Fruit fly (Drosophila melanogaster) whole organism, embryonic: ENCODE measurements around the gene sud1.

Experiments
- Awh ChIP-seq: fragments of 200-800 bp; sonication (Bioruptor generic); IDR thresholded peaks from 2 replicates; pipeline ENCODE4, ENCODE4 v1.3.6; 2022; ENCODE audit warnings: missing biosample characterization, missing genetic modification characterization
- BtbVII ChIP-seq: fragments of 200-800 bp; sonication (Bioruptor generic); optimal IDR thresholded peaks from 3 replicates; lab custom pipeline; 2017; ENCODE audit warnings: missing biosample characterization, mild to moderate bottlenecking, missing genetic modification characterization
- CG10431 ChIP-seq: fragments of 200-800 bp; sonication (Bioruptor generic); optimal IDR thresholded peaks from 3 replicates; lab custom pipeline; 2018; ENCODE audit warnings: missing biosample characterization, mild to moderate bottlenecking, missing genetic modification characterization
- CG10654 ChIP-seq: fragments of 200-800 bp; sonication (Bioruptor generic); optimal IDR thresholded peaks from 2 replicates; lab custom pipeline; 2016; ENCODE audit warnings: missing biosample characterization, missing genetic modification characterization
- CG11504 ChIP-seq: fragments of 200-800 bp; sonication (Bioruptor generic); optimal IDR thresholded peaks from 3 replicates; lab custom pipeline; 2019; ENCODE audit warnings: missing biosample characterization, mild to moderate bottlenecking, missing genetic modification characterization, moderate library complexity
- CG12219 ChIP-seq: fragments of 200-800 bp; sonication (Bioruptor generic); optimal IDR thresholded peaks from 3 replicates; lab custom pipeline; 2018; ENCODE audit warnings: missing biosample characterization, mild to moderate bottlenecking, missing genetic modification characterization
- CG14441 ChIP-seq: fragments of 200-800 bp; sonication (Bioruptor generic); IDR thresholded peaks from 2 replicates; pipeline ENCODE4 v1.3.6; 2022; ENCODE audit warnings: missing biosample characterization, missing genetic modification characterization
- CG15696 ChIP-seq: fragments of 200-800 bp; sonication (Bioruptor generic); optimal IDR thresholded peaks from 2 replicates; lab custom pipeline; 2019; ENCODE audit warnings: missing biosample characterization, mild to moderate bottlenecking, missing genetic modification characterization, moderate library complexity
- CG1602 ChIP-seq: fragments of 200-800 bp; sonication (Bioruptor generic); optimal IDR thresholded peaks from 3 replicates; lab custom pipeline; 2016; ENCODE audit warnings: missing biosample characterization, missing genetic modification characterization
- CG1647 ChIP-seq: fragments of 200-800 bp; sonication (Bioruptor generic); optimal IDR thresholded peaks from 3 replicates; lab custom pipeline; 2016; ENCODE audit warnings: missing biosample characterization, missing genetic modification characterization
- CG17612 ChIP-seq: fragments of 200-800 bp; sonication (Bioruptor generic); IDR thresholded peaks from 2 replicates; pipeline ENCODE4 v1.3.6; 2022; ENCODE audit warnings: missing biosample characterization, missing genetic modification characterization
- CG2712 ChIP-seq: fragments of 200-800 bp; optimal IDR thresholded peaks from 3 replicates; lab custom pipeline; 2019; ENCODE audit warnings: missing biosample characterization, mild to moderate bottlenecking, missing genetic modification characterization, moderate library complexity
- CG2875 ChIP-seq: fragments of 200-800 bp; sonication (Bioruptor generic); optimal IDR thresholded peaks from 2 replicates; lab custom pipeline; 2017; ENCODE audit warnings: missing biosample characterization, mild to moderate bottlenecking, missing genetic modification characterization, missing genetic modification reagents
- CG31388 ChIP-seq: fragments of 200-800 bp; sonication (Bioruptor generic); optimal IDR thresholded peaks from 2 replicates; lab custom pipeline; 2016; ENCODE audit warnings: missing biosample characterization, missing genetic modification characterization
- CG34224 ChIP-seq: fragments of 200-800 bp; sonication (Bioruptor generic); IDR thresholded peaks from 3 replicates; pipeline ENCODE4 v1.3.6; 2022; ENCODE audit warnings: missing biosample characterization, missing genetic modification characterization; ENCODE audit not compliant: partially characterized antibody
- CG4617 ChIP-seq: fragments of 200-800 bp; sonication (Bioruptor generic); optimal IDR thresholded peaks from 3 replicates; lab custom pipeline; 2016; ENCODE audit warnings: missing biosample characterization, missing genetic modification characterization, borderline replicate concordance
- CG4707 ChIP-seq: fragments of 200-800 bp; sonication (Bioruptor generic); optimal IDR thresholded peaks from 2 replicates; lab custom pipeline; 2018; ENCODE audit warnings: missing biosample characterization, mild to moderate bottlenecking, missing genetic modification characterization, moderate library complexity
- CG5953 ChIP-seq: fragments of 200-800 bp; sonication (Bioruptor generic); IDR thresholded peaks from 2 replicates; pipeline ENCODE4 v1.3.6; 2022; ENCODE audit warnings: missing biosample characterization, missing genetic modification characterization
- CG7987 ChIP-seq: fragments of 200-800 bp; sonication (Bioruptor generic); optimal IDR thresholded peaks from 2 replicates; lab custom pipeline; 2018; ENCODE audit warnings: missing biosample characterization, mild to moderate bottlenecking, missing genetic modification characterization, moderate library complexity
- Fer1 ChIP-seq: fragments of 200-800 bp; sonication (Bioruptor generic); optimal IDR thresholded peaks from 2 replicates; lab custom pipeline; 2017; ENCODE audit warnings: missing biosample characterization, mild to moderate bottlenecking, missing genetic modification characterization
- Hmr ChIP-seq: fragments of 200-800 bp; sonication (Bioruptor generic); optimal IDR thresholded peaks from 3 replicates; lab custom pipeline; 2017; ENCODE audit warnings: mild to moderate bottlenecking, missing biosample characterization, missing genetic modification reagents, missing genetic modification characterization
- MBD-R2 ChIP-seq: fragments of 200-800 bp; sonication (Bioruptor generic); IDR thresholded peaks from 2 replicates; pipeline ENCODE4 v1.3.6; 2022; ENCODE audit warnings: missing biosample characterization, missing genetic modification characterization
- NfI ChIP-seq: fragments of 200-800 bp; sonication (Bioruptor generic); optimal IDR thresholded peaks from 3 replicates; lab custom pipeline; 2018; ENCODE audit warnings: missing biosample characterization, mild to moderate bottlenecking, missing genetic modification characterization, moderate library complexity
- PHDP ChIP-seq: fragments of 200-800 bp; sonication (Bioruptor generic); optimal IDR thresholded peaks from 3 replicates; lab custom pipeline; 2018; ENCODE audit warnings: missing biosample characterization, mild to moderate bottlenecking, missing genetic modification characterization, moderate library complexity
- Ptx1 ChIP-seq: fragments of 200-800 bp; sonication (Bioruptor generic); IDR thresholded peaks from 2 replicates; pipeline ENCODE4 v1.3.6; 2022; ENCODE audit warnings: missing biosample characterization, missing genetic modification characterization
- Rfx ChIP-seq: fragments of 200-800 bp; sonication (Bioruptor generic); IDR thresholded peaks from 2 replicates; pipeline ENCODE4 v1.3.6; 2022; ENCODE audit warnings: missing biosample characterization, missing genetic modification characterization
- Sry-δ ChIP-seq: fragments of 200-800 bp; sonication (Bioruptor generic); optimal IDR thresholded peaks from 2 replicates; lab custom pipeline; 2016; ENCODE audit warnings: missing biosample characterization, missing genetic modification characterization
- Trl ChIP-seq, 3 experiments: fragments of >200 bp in 2 of 3; fragments of 200-800 bp in 1 of 3; sonication (Bioruptor generic) in 1 of 3; optimal IDR thresholded peaks; 2 replicates in 1 of 3; 3 replicates in 2 of 3; lab custom pipeline; 2016 to 2017; ENCODE audit warnings: missing biosample characterization in 1 of 3, missing genetic modification characterization in 1 of 3
- az2 ChIP-seq: fragments of 200-800 bp; sonication (Bioruptor generic); optimal IDR thresholded peaks from 3 replicates; lab custom pipeline; 2016; ENCODE audit warnings: missing biosample characterization, missing genetic modification characterization
- bab2 ChIP-seq: fragments of 200-800 bp; sonication (Bioruptor generic); optimal IDR thresholded peaks from 2 replicates; lab custom pipeline; 2016; ENCODE audit warnings: missing biosample characterization, missing genetic modification characterization
- bcd ChIP-seq: fragments of 200-800 bp; sonication (Bioruptor generic); optimal IDR thresholded peaks from 2 replicates; lab custom pipeline; 2017; ENCODE audit warnings: missing biosample characterization, mild to moderate bottlenecking, missing genetic modification characterization
- chinmo ChIP-seq: fragments of 200-800 bp; sonication (Bioruptor generic); IDR thresholded peaks from 4 replicates; pipeline ENCODE4 v1.3.6; 2022; ENCODE audit warnings: missing biosample characterization, missing genetic modification characterization; ENCODE audit not compliant: partially characterized antibody
- crp ChIP-seq, 2 experiments: fragments of 200-800 bp; sonication (Bioruptor generic); optimal IDR thresholded peaks; 2 replicates in 1 of 2; 3 replicates in 1 of 2; lab custom pipeline; 2017; ENCODE audit warnings: missing biosample characterization in 2 of 2, missing genetic modification characterization in 2 of 2, mild to moderate bottlenecking in 1 of 2, moderate library complexity in 1 of 2
- emc ChIP-seq: fragments of 200-800 bp; sonication (Bioruptor generic); optimal IDR thresholded peaks from 2 replicates; lab custom pipeline; 2016; ENCODE audit warnings: missing biosample characterization, missing genetic modification characterization
- gce ChIP-seq: fragments of 200-800 bp; sonication (Bioruptor generic); IDR thresholded peaks from 3 replicates; pipeline ENCODE4 v1.3.6; 2022; ENCODE audit warnings: missing biosample characterization, missing genetic modification characterization
- ind ChIP-seq: fragments of 200-800 bp; sonication (Bioruptor generic); optimal IDR thresholded peaks from 3 replicates; lab custom pipeline; 2016; ENCODE audit warnings: missing biosample characterization, missing genetic modification characterization
- knrl ChIP-seq: fragments of 200-800 bp; sonication (Bioruptor generic); IDR thresholded peaks from 3 replicates; pipeline ENCODE4 v1.3.6; 2022; ENCODE audit warnings: missing biosample characterization, missing genetic modification characterization; ENCODE audit not compliant: partially characterized antibody
- mld ChIP-seq: fragments of 200-800 bp; sonication (Bioruptor generic); IDR thresholded peaks from 3 replicates; pipeline ENCODE4 v1.3.6; 2022; ENCODE audit warnings: missing biosample characterization, missing genetic modification characterization; ENCODE audit not compliant: partially characterized antibody
- nmo ChIP-seq: fragments of 200-800 bp; sonication (Bioruptor generic); optimal IDR thresholded peaks from 2 replicates; lab custom pipeline; 2018; ENCODE audit warnings: missing biosample characterization, mild to moderate bottlenecking, missing genetic modification characterization, moderate library complexity
- onecut ChIP-seq: fragments of 200-800 bp; sonication (Bioruptor generic); IDR thresholded peaks from 2 replicates; pipeline ENCODE4 v1.3.6; 2022; ENCODE audit warnings: missing biosample characterization, missing genetic modification characterization
- pum ChIP-seq: fragments of 200-800 bp; sonication (Bioruptor generic); optimal IDR thresholded peaks from 2 replicates; lab custom pipeline; 2016; ENCODE audit warnings: missing biosample characterization, missing genetic modification characterization
- ro ChIP-seq: fragments of 200-800 bp; sonication (Bioruptor generic); IDR thresholded peaks from 2 replicates; pipeline ENCODE4 v1.3.6; 2022; ENCODE audit warnings: missing biosample characterization, missing genetic modification characterization
- row ChIP-seq: fragments of 200-800 bp; sonication (Bioruptor generic); IDR thresholded peaks from 3 replicates; pipeline ENCODE4 v1.3.6; 2022; ENCODE audit warnings: missing biosample characterization, missing genetic modification characterization
- sens-2 ChIP-seq: fragments of 200-800 bp; sonication (Bioruptor generic); IDR thresholded peaks from 2 replicates; pipeline ENCODE4 v1.3.6; 2022; ENCODE audit warnings: missing biosample characterization, missing genetic modification characterization
- shn ChIP-seq: fragments of 200-800 bp; sonication (Bioruptor generic); optimal IDR thresholded peaks from 3 replicates; lab custom pipeline; 2016; ENCODE audit warnings: missing biosample characterization, missing genetic modification characterization
- so ChIP-seq: fragments of 200-800 bp; sonication (Bioruptor generic); IDR thresholded peaks from 3 replicates; pipeline ENCODE4 v1.3.6; 2022; ENCODE audit warnings: missing biosample characterization, missing genetic modification characterization
- tap ChIP-seq: fragments of 200-800 bp; optimal IDR thresholded peaks from 3 replicates; lab custom pipeline; 2019; ENCODE audit warnings: missing biosample characterization, mild to moderate bottlenecking, missing genetic modification characterization, moderate library complexity
- tio ChIP-seq: fragments of 200-800 bp; sonication (Bioruptor generic); optimal IDR thresholded peaks from 2 replicates; lab custom pipeline; 2017; ENCODE audit warnings: missing biosample characterization, missing genetic modification characterization, inconsistent platforms
- wor ChIP-seq: fragments of 200-800 bp; sonication (Bioruptor generic); IDR thresholded peaks from 2 replicates; pipeline ENCODE4 v1.3.6; 2022; ENCODE audit warnings: missing biosample characterization, missing genetic modification characterization

sud1 gene

DNA sequence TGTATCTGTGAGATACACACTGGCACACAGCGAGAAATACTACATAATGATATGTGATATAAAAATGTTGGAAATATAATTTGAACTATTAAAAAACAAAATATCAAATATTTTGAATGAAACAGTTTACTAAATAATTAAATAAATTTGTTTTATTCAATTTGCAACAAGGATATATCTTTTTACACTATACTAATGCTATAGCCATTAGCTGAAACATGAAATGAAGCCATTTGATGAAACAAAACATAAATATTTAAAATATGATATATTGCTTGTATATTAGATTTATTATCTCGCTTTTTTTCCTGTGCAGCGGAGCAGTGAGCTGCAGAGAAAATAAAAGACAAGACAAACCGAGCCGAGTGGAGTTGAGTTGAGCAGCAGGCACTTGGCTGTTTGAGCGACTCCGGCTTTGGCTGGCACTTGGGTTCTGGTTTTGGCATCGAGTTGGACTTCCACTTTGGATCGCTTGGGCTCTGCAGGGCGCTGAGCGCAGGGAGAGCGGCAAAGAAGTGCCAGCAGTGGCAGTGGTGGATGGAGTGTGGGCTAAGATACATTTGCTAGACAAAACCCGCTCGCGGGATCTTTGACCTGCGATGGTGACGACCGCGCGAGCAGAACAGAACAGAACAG lies 24.2 kb downstream of the sud1 start (continued):
- TF ChIP-seq Rfx (GFP tag; lab: Robert Waterston, UW) (peak; percentile 54), nmo (GFP tag; lab: Kevin White, UChicago) (peak; percentile 95), mld (no peak), CG31388 (GFP tag; lab: Kevin White, UChicago) (no peak), CG11504 (tag; lab: Kevin White, UChicago) (peak; percentile 90), CG34224 (no peak), Trl (optimal IDR thresholded peaks at IDR 0.05; lab: Kevin White, UChicago) (peak in 1 of 2 experiments; percentile 30), Trl (GFP tag; optimal IDR thresholded peaks at IDR 0.05; lab: Kevin White, UChicago) (no peak), CG12219 (GFP tag; lab: Kevin White, UChicago) (peak; percentile 8), pum (no peak), CG2875 (GFP tag; lab: Kevin White, UChicago) (peak; percentile 45), wor (GFP tag; lab: Robert Waterston, UW) (peak; percentile 47; the same call in 1 of the 2 replicates), ind (GFP tag; lab: Kevin White, UChicago) (peak; percentile 74), BtbVII (GFP tag; lab: Kevin White, UChicago) (peak; percentile 70), PHDP (no peak), onecut (peak; percentile 44), CG1647 (GFP tag; lab: Kevin White, UChicago) (no peak), Ptx1 (GFP tag; lab: Robert Waterston, UW) (peak; percentile 82), bab2 (GFP tag; lab: Kevin White, UChicago) (no peak), emc (GFP tag; lab: Kevin White, UChicago) (no peak), crp (GFP tag; optimal IDR thresholded peaks at IDR 0.05; lab: Kevin White, UChicago) (peak in 1 of 2 experiments; percentile 18), CG15696 (tag; lab: Kevin White, UChicago) (peak; percentile 92), chinmo (peak; percentile 56; the same call in 1 of the 4 replicates), bcd (peak; percentile 80), sens-2 (GFP tag; lab: Robert Waterston, UW) (no peak), az2 (GFP tag; lab: Kevin White, UChicago) (peak; percentile 67), CG4617 (GFP tag; lab: Kevin White, UChicago) (no peak), Awh (GFP tag; lab: Robert Waterston, UW) (peak; percentile 36; the same call in 1 of the 2 replicates), gce (GFP tag; lab: Robert Waterston, UW) (0 out of 3 replicates have a peak, but pooled peaks have one; percentile 7), CG7987 (peak; percentile 36), Hmr (GFP tag; lab: Kevin White, UChicago) (peak; percentile 66), CG1602 (GFP tag; lab: Kevin White, UChicago) (peak; percentile 60), shn (GFP tag; lab: Kevin White, UChicago) (no peak), tio (no peak), so (GFP tag; lab: Robert Waterston, UW) (peak; percentile 60; the same call in 2 of the 3 replicates), CG17612 (GFP tag; lab: Robert Waterston, UW) (no peak), row (GFP tag; lab: Robert Waterston, UW) (peak; percentile 78), Sry-δ (GFP tag; lab: Kevin White, UChicago) (no peak), CG10654 (GFP tag; lab: Kevin White, UChicago) (peak; percentile 62), CG14441 (GFP tag; lab: Robert Waterston, UW) (peak; percentile 62), CG5953 (no peak), CG4707 (GFP tag; lab: Kevin White, UChicago) (no peak), MBD-R2 (GFP tag; lab: Robert Waterston, UW) (no peak; the same call in 1 of the 2 replicates), tap (tag; lab: Kevin White, UChicago) (peak; percentile 81), knrl (no peak), CG2712 (tag; lab: Kevin White, UChicago) (peak; percentile 95), NfI (peak; percentile 40), CG10431 (peak; percentile 45), Fer1 (GFP tag; lab: Kevin White, UChicago) (no peak), ro (GFP tag; lab: Robert Waterston, UW) (no peak; the same call in 1 of the 2 replicates)
